Fruit fly (Drosophila melanogaster) whole organism, embryonic: Measurements from ENCODE around the gene Dic61B.

Source experiments
- Atf6 ChIP-seq: fragments of 200-800 bp; sonication (Bioruptor generic); IDR thresholded peaks from 2 replicates; pipeline ENCODE4 v1.3.6; 2022; ENCODE audit warnings: missing biosample characterization, missing genetic modification characterization
- CG10565 ChIP-seq: fragments of 200-800 bp; sonication (Bioruptor generic); optimal IDR thresholded peaks from 3 replicates; lab custom pipeline; 2016; ENCODE audit warnings: missing biosample characterization, mild to moderate bottlenecking, missing genetic modification characterization
- CG10654 ChIP-seq: fragments of 200-800 bp; sonication (Bioruptor generic); optimal IDR thresholded peaks from 2 replicates; lab custom pipeline; 2016; ENCODE audit warnings: missing biosample characterization, missing genetic modification characterization
- CG12071 ChIP-seq: fragments of 200-800 bp; sonication (Bioruptor generic); optimal IDR thresholded peaks from 3 replicates; lab custom pipeline; 2018; ENCODE audit warnings: missing biosample characterization, mild to moderate bottlenecking, missing genetic modification characterization
- CG12942 ChIP-seq: fragments of 200-800 bp; sonication (Bioruptor generic); optimal IDR thresholded peaks from 3 replicates; lab custom pipeline; 2016; ENCODE audit warnings: missing biosample characterization, missing genetic modification characterization
- CG13123 ChIP-seq: fragments of 200-800 bp; sonication (Bioruptor generic); optimal IDR thresholded peaks from 2 replicates; lab custom pipeline; 2016; ENCODE audit warnings: missing biosample characterization, missing genetic modification characterization
- CG14441 ChIP-seq: fragments of 200-800 bp; sonication (Bioruptor generic); IDR thresholded peaks from 2 replicates; pipeline ENCODE4 v1.3.6; 2022; ENCODE audit warnings: missing biosample characterization, missing genetic modification characterization
- CG14667 ChIP-seq: fragments of 200-800 bp; sonication (Bioruptor generic); IDR thresholded peaks from 2 replicates; pipeline ENCODE4 v1.3.6; 2022; ENCODE audit warnings: missing biosample characterization, missing genetic modification characterization
- CG15514 ChIP-seq: fragments of 200-800 bp; sonication (Bioruptor generic); optimal IDR thresholded peaks from 3 replicates; lab custom pipeline; 2017; ENCODE audit warnings: missing biosample characterization, missing genetic modification characterization, mild to moderate bottlenecking, moderate library complexity, missing genetic modification reagents
- CG16863 ChIP-seq: fragments of 200-800 bp; sonication (Bioruptor generic); optimal IDR thresholded peaks from 3 replicates; lab custom pipeline; 2016; ENCODE audit warnings: missing biosample characterization, missing genetic modification characterization
- CG17361 ChIP-seq: fragments of 200-800 bp; sonication (Bioruptor generic); IDR thresholded peaks from 3 replicates; pipeline ENCODE4 v1.3.6; 2022; ENCODE audit warnings: missing biosample characterization, missing genetic modification characterization
- CG18599 ChIP-seq: fragments of 200-800 bp; sonication (Bioruptor generic); optimal IDR thresholded peaks from 3 replicates; lab custom pipeline; 2017; ENCODE audit warnings: missing biosample characterization, missing genetic modification characterization, mild to moderate bottlenecking, moderate library complexity, missing genetic modification reagents
- CG2116 ChIP-seq: fragments of 200-800 bp; sonication (Bioruptor generic); optimal IDR thresholded peaks from 3 replicates; lab custom pipeline; 2018; ENCODE audit warnings: missing biosample characterization, mild to moderate bottlenecking, missing genetic modification characterization
- CG3281 ChIP-seq: fragments of 200-800 bp; sonication (Bioruptor generic); optimal IDR thresholded peaks from 3 replicates; lab custom pipeline; 2017; ENCODE audit warnings: missing biosample characterization, mild to moderate bottlenecking, missing genetic modification characterization
- CG34376 ChIP-seq: fragments of 200-800 bp; sonication (Bioruptor generic); optimal IDR thresholded peaks from 2 replicates; lab custom pipeline; 2018; ENCODE audit warnings: missing biosample characterization, mild to moderate bottlenecking, missing genetic modification characterization
- CG6654 ChIP-seq: fragments of 200-800 bp; sonication (Bioruptor generic); optimal IDR thresholded peaks from 2 replicates; lab custom pipeline; 2017; ENCODE audit warnings: missing biosample characterization, mild to moderate bottlenecking, missing genetic modification characterization
- CG6683 ChIP-seq: fragments of 200-800 bp; sonication (Bioruptor generic); optimal IDR thresholded peaks from 2 replicates; lab custom pipeline; 2017; ENCODE audit warnings: missing biosample characterization, mild to moderate bottlenecking, missing genetic modification characterization, missing genetic modification reagents
- CG7839 ChIP-seq: fragments of 200-800 bp; sonication (Bioruptor generic); optimal IDR thresholded peaks from 3 replicates; lab custom pipeline; 2018; ENCODE audit warnings: missing biosample characterization, mild to moderate bottlenecking, missing genetic modification characterization, moderate library complexity
- CG9215 ChIP-seq: fragments of 200-800 bp; sonication (Bioruptor generic); IDR thresholded peaks from 2 replicates; pipeline ENCODE4 v1.3.6; 2022; ENCODE audit warnings: missing biosample characterization, missing genetic modification characterization
- D19B ChIP-seq: fragments of 200-800 bp; sonication (Bioruptor generic); optimal IDR thresholded peaks from 2 replicates; lab custom pipeline; 2017; ENCODE audit warnings: missing biosample characterization, mild to moderate bottlenecking, missing genetic modification characterization
- Doc2 ChIP-seq: fragments of 200-800 bp; sonication (Bioruptor generic); IDR thresholded peaks from 2 replicates; pipeline ENCODE4 v1.3.6; 2022; ENCODE audit warnings: missing biosample characterization, missing genetic modification characterization
- GATAe ChIP-seq: fragments of 200-800 bp; sonication (Bioruptor generic); conservative IDR thresholded peaks from 2 replicates; pipeline ENCODE4 v1.3.6; 2022; ENCODE audit warnings: missing biosample characterization, missing genetic modification characterization
- HLH3B ChIP-seq: fragments of 200-800 bp; sonication (Bioruptor generic); IDR thresholded peaks from 2 replicates; pipeline ENCODE4 v1.3.6; 2022; ENCODE audit warnings: missing biosample characterization, missing genetic modification characterization
- Hsf ChIP-seq: fragments of 200-800 bp; sonication (Bioruptor generic); optimal IDR thresholded peaks from 3 replicates; lab custom pipeline; 2016; ENCODE audit warnings: missing biosample characterization, missing genetic modification characterization
- Jarid2 ChIP-seq: fragments of 200-800 bp; sonication (Bioruptor generic); optimal IDR thresholded peaks from 3 replicates; lab custom pipeline; 2017; ENCODE audit warnings: mild to moderate bottlenecking, missing biosample characterization, missing genetic modification reagents, missing genetic modification characterization
- Myb ChIP-seq: fragments of 200-800 bp; sonication (Bioruptor generic); optimal IDR thresholded peaks from 2 replicates; lab custom pipeline; 2016; ENCODE audit warnings: missing biosample characterization, missing genetic modification characterization
- PHDP ChIP-seq: fragments of 200-800 bp; sonication (Bioruptor generic); optimal IDR thresholded peaks from 3 replicates; lab custom pipeline; 2018; ENCODE audit warnings: missing biosample characterization, mild to moderate bottlenecking, missing genetic modification characterization, moderate library complexity
- Scr ChIP-seq: fragments of 200-800 bp; sonication (Bioruptor generic); IDR thresholded peaks from 2 replicates; pipeline ENCODE4 v1.3.6; 2022; ENCODE audit warnings: missing biosample characterization, missing genetic modification characterization; ENCODE audit not compliant: partially characterized antibody
- Spps ChIP-seq: fragments of 200-800 bp; sonication (Bioruptor generic); optimal IDR thresholded peaks from 2 replicates; lab custom pipeline; 2018; ENCODE audit warnings: missing biosample characterization, mild to moderate bottlenecking, missing genetic modification characterization
- Stat92E ChIP-seq, 3 experiments: fragments of >200 bp in 2 of 3; fragments of 200-800 bp in 1 of 3; sonication (Bioruptor generic) in 1 of 3; optimal IDR thresholded peaks; 2 replicates each; lab custom pipeline; 2017 to 2019; ENCODE audit warnings: missing biosample characterization in 3 of 3, missing genetic modification characterization in 3 of 3, mild to moderate bottlenecking in 1 of 3, moderate library complexity in 1 of 3
- Xbp1 ChIP-seq: fragments of 200-800 bp; sonication (Bioruptor generic); optimal IDR thresholded peaks from 3 replicates; lab custom pipeline; 2016; ENCODE audit warnings: missing biosample characterization, mild to moderate bottlenecking, missing genetic modification characterization
- cad ChIP-seq: fragments of >200 bp; optimal IDR thresholded peaks from 2 replicates; lab custom pipeline; 2017; ENCODE audit warnings: missing biosample characterization, missing genetic modification characterization
- cas ChIP-seq: fragments of 200-800 bp; sonication (Bioruptor generic); IDR thresholded peaks from 2 replicates; pipeline ENCODE4 v1.3.6; 2022; ENCODE audit warnings: missing biosample characterization, missing genetic modification characterization
- chif ChIP-seq, 2 experiments: fragments of 200-800 bp; sonication (Bioruptor generic); optimal IDR thresholded peaks; 3 replicates each; lab custom pipeline; 2016; ENCODE audit warnings: missing biosample characterization in 2 of 2, missing genetic modification characterization in 2 of 2
- croc ChIP-seq: fragments of 200-800 bp; sonication (Bioruptor generic); conservative IDR thresholded peaks from 3 replicates; pipeline ENCODE4 v1.3.6; 2022; ENCODE audit warnings: missing biosample characterization, missing genetic modification characterization
- gem ChIP-seq: fragments of 200-800 bp; sonication (Bioruptor generic); optimal IDR thresholded peaks from 2 replicates; lab custom pipeline; 2019; ENCODE audit warnings: missing biosample characterization, mild to moderate bottlenecking, missing genetic modification characterization, moderate library complexity
- grau ChIP-seq: fragments of 200-800 bp; optimal IDR thresholded peaks from 3 replicates; lab custom pipeline; 2019; ENCODE audit warnings: missing biosample characterization, mild to moderate bottlenecking, missing genetic modification characterization, moderate library complexity
- knrl ChIP-seq: fragments of 200-800 bp; sonication (Bioruptor generic); IDR thresholded peaks from 3 replicates; pipeline ENCODE4 v1.3.6; 2022; ENCODE audit warnings: missing biosample characterization, missing genetic modification characterization; ENCODE audit not compliant: partially characterized antibody
- lola ChIP-seq, 3 experiments: fragments of >200 bp in 2 of 3; fragments of 200-800 bp in 1 of 3; sonication (Bioruptor generic) in 1 of 3; optimal IDR thresholded peaks; 2 replicates each; lab custom pipeline; 2017 to 2019; ENCODE audit warnings: missing biosample characterization in 3 of 3, missing genetic modification characterization in 3 of 3, mild to moderate bottlenecking in 1 of 3, moderate library complexity in 1 of 3
- lov ChIP-seq, 2 experiments: fragments of 200-800 bp in 1 of 2; fragments of >200 bp in 1 of 2; sonication (Bioruptor generic) in 1 of 2; IDR thresholded peaks in 1 of 2; optimal IDR thresholded peaks in 1 of 2; 2 replicates in 1 of 2; 3 replicates in 1 of 2; pipeline versions ENCODE4 v1.3.6 to Lab custom; 2017 to 2022; ENCODE audit warnings: missing biosample characterization in 1 of 2, missing genetic modification characterization in 1 of 2
- nerfin-1 ChIP-seq: fragments of 200-800 bp; sonication (Bioruptor generic); optimal IDR thresholded peaks from 3 replicates; lab custom pipeline; 2019; ENCODE audit warnings: missing biosample characterization, mild to moderate bottlenecking, missing genetic modification characterization, moderate library complexity
- rib ChIP-seq: fragments of 200-800 bp; sonication (Bioruptor generic); IDR thresholded peaks from 2 replicates; pipeline ENCODE4 v1.3.6; 2022; ENCODE audit warnings: missing biosample characterization, missing genetic modification characterization
- schlank ChIP-seq: fragments of 200-800 bp; sonication (Bioruptor generic); optimal IDR thresholded peaks from 2 replicates; lab custom pipeline; 2018; ENCODE audit warnings: missing biosample characterization, mild to moderate bottlenecking, missing genetic modification characterization
- tup ChIP-seq: fragments of 200-800 bp; sonication (Bioruptor generic); optimal IDR thresholded peaks from 2 replicates; lab custom pipeline; 2016; ENCODE audit warnings: missing biosample characterization, mild to moderate bottlenecking, missing genetic modification characterization, moderate library complexity
- twi ChIP-seq: fragments of 200-800 bp; optimal IDR thresholded peaks from 2 replicates; lab custom pipeline; 2019; ENCODE audit warnings: missing biosample characterization, mild to moderate bottlenecking, missing genetic modification characterization, moderate library complexity
- wor ChIP-seq: fragments of 200-800 bp; sonication (Bioruptor generic); IDR thresholded peaks from 2 replicates; pipeline ENCODE4 v1.3.6; 2022; ENCODE audit warnings: missing biosample characterization, missing genetic modification characterization

Gene Dic61B

dm6 chr3L:161833-162587 is 9.6 kb upstream of the Dic61B start (continued):
- TF ChIP-seq CG34376 (GFP tag; lab: Kevin White, UChicago), result peak; percentile 45

DNA sequence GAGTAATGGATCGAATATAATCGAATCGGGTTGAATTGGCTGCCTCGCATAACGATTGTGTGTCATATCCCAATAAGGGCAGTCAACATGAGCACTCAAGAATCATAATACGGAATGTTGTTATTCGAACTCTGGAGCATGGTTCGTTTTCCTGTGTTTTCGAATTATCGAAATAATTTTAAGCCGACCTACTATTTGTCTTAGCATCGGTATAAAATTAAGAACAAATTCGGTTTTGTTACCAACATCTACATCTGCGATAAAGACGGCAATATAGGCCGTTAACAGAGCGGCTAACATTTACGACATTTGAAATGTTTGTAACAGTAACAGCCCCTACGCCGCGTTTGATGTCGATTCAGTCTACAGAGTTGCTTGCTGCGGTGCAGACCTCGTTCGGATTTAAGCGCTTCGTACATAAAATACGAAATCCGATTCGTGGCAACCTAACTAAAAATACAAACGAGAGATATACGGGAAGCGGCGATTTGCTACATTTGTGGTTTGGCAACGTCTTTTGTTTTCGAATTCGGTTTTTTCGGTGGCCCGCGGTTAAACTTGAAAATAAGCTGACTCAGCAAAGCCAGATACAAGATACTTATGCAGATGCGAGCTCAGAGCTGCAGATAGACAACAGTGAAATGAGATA is 8.2 kb upstream of the Dic61B start:
- TF ChIP-seq schlank (tag; lab: Kevin White, UChicago), result no peak
- TF ChIP-seq lov (optimal IDR thresholded peaks at IDR 0.05; lab: Kevin White, UChicago), result no peak
- TF ChIP-seq lov (GFP tag; IDR thresholded peaks at IDR 0.05; lab: Robert Waterston, UW), result no peak
- no peak for TF ChIP-seq CG6654 (GFP tag; lab: Kevin White, UChicago)
- TF ChIP-seq CG16863 (GFP tag; lab: Kevin White, UChicago), result no peak
- TF ChIP-seq CG12071 (GFP tag; lab: Kevin White, UChicago), result no peak
- no peak for TF ChIP-seq CG14667
- TF ChIP-seq croc (GFP tag; lab: Robert Waterston, UW), result no peak
- TF ChIP-seq gem (tag; lab: Kevin White, UChicago), result no peak
- TF ChIP-seq CG10565 (GFP tag; lab: Kevin White, UChicago), result no peak
- no peak for TF ChIP-seq CG10654 (GFP tag; lab: Kevin White, UChicago)
- no peak for TF ChIP-seq cad (GFP tag; lab: Kevin White, UChicago)
- no peak for TF ChIP-seq twi (tag; lab: Kevin White, UChicago)
- TF ChIP-seq knrl (GFP tag; lab: Robert Waterston, UW), result no peak
- no peak; the same call in 1 of the 2 replicates for TF ChIP-seq Atf6
- TF ChIP-seq CG2116 (GFP tag; lab: Kevin White, UChicago), result no peak
- TF ChIP-seq HLH3B, result no peak
- TF ChIP-seq wor, result no peak
- TF ChIP-seq chif (GFP tag; optimal IDR thresholded peaks at IDR 0.05; lab: Kevin White, UChicago), result no peak
- no peak for TF ChIP-seq nerfin-1 (tag; lab: Kevin White, UChicago)
- no peak for TF ChIP-seq CG12942 (GFP tag; lab: Kevin White, UChicago)
- TF ChIP-seq lola (GFP tag; optimal IDR thresholded peaks at IDR 0.05; lab: Kevin White, UChicago), result no peak
- no peak for TF ChIP-seq Xbp1 (GFP tag; lab: Kevin White, UChicago)
- peak; percentile 46 for TF ChIP-seq CG3281 (GFP tag; lab: Kevin White, UChicago)
- peak; percentile 95 for TF ChIP-seq Jarid2
- TF ChIP-seq D19B, result no peak
- no peak for TF ChIP-seq CG17361 (GFP tag; lab: Robert Waterston, UW)
- no peak for TF ChIP-seq Hsf (GFP tag; lab: Kevin White, UChicago)
- no peak for TF ChIP-seq CG15514 (GFP tag; lab: Kevin White, UChicago)
- no peak for TF ChIP-seq GATAe (GFP tag; lab: Robert Waterston, UW)
- TF ChIP-seq Scr (GFP tag; lab: Robert Waterston, UW), result no peak
- TF ChIP-seq rib (GFP tag; lab: Robert Waterston, UW), result no peak
- TF ChIP-seq Myb, result no peak
- no peak for TF ChIP-seq CG9215
- TF ChIP-seq tup (GFP tag; lab: Kevin White, UChicago), result no peak
- no peak for TF ChIP-seq CG18599 (GFP tag; lab: Kevin White, UChicago)
- TF ChIP-seq CG13123, result no peak
- no peak for TF ChIP-seq cas (GFP tag; lab: Robert Waterston, UW)
- TF ChIP-seq Spps (tag; lab: Kevin White, UChicago), result no peak
- TF ChIP-seq PHDP (tag; lab: Kevin White, UChicago), result peak; percentile 30
- TF ChIP-seq CG6683 (GFP tag; lab: Kevin White, UChicago), result no peak
- peak; percentile 5 for TF ChIP-seq CG7839 (tag; lab: Kevin White, UChicago)
- peak; percentile 18 for TF ChIP-seq grau
- TF ChIP-seq CG14441, result no peak
- TF ChIP-seq Doc2, result no peak
- no peak for TF ChIP-seq Stat92E (GFP tag; optimal IDR thresholded peaks at IDR 0.05; lab: Kevin White, UChicago)
